Fruit fly (Drosophila melanogaster) whole organism, pupa: ENCODE data around the gene CG14855.
A peak's percentile ranks its signal among the peaks of the same experiment; 100 is the strongest.

ENCODE experiments used
- CG10348 ChIP-seq: fragments of 200-800 bp; sonication (Bioruptor generic); IDR thresholded peaks from 2 replicates; pipeline ENCODE4 v1.3.6; 2022; ENCODE audit warnings: missing biosample characterization, missing genetic modification characterization
- CG12605 ChIP-seq: fragments of 200-800 bp; sonication (Bioruptor generic); IDR thresholded peaks from 2 replicates; pipeline ENCODE4 v1.3.6; 2022; ENCODE audit warnings: missing biosample characterization, missing genetic modification characterization
- CG13204 ChIP-seq: fragments of 200-800 bp; sonication (Bioruptor generic); optimal IDR thresholded peaks from 2 replicates; lab custom pipeline; 2018; ENCODE audit warnings: missing biosample characterization, mild to moderate bottlenecking, missing genetic modification characterization, moderate library complexity
- CG14655 ChIP-seq: fragments of 200-800 bp; sonication (Bioruptor generic); optimal IDR thresholded peaks from 3 replicates; lab custom pipeline; 2017; ENCODE audit warnings: mild to moderate bottlenecking, missing biosample characterization, missing genetic modification reagents, missing genetic modification characterization
- CG15710 ChIP-seq: fragments of 200-800 bp; sonication (Bioruptor generic); optimal IDR thresholded peaks from 2 replicates; lab custom pipeline; 2018; ENCODE audit warnings: missing biosample characterization, mild to moderate bottlenecking, missing genetic modification characterization, moderate library complexity
- CG17806 ChIP-seq: fragments of 200-800 bp; sonication (Bioruptor generic); optimal IDR thresholded peaks from 2 replicates; lab custom pipeline; 2018; ENCODE audit warnings: missing biosample characterization, mild to moderate bottlenecking, missing genetic modification characterization, moderate library complexity
- CG32121 ChIP-seq: fragments of 200-800 bp; sonication (Bioruptor generic); IDR thresholded peaks from 2 replicates; pipeline ENCODE4 v1.3.6; 2022; ENCODE audit warnings: missing biosample characterization, missing genetic modification characterization
- CG34367 ChIP-seq: fragments of 200-800 bp; sonication (Bioruptor generic); optimal IDR thresholded peaks from 2 replicates; lab custom pipeline; 2018; ENCODE audit warnings: missing biosample characterization, mild to moderate bottlenecking, missing genetic modification characterization
- CG4496 ChIP-seq: fragments of 200-800 bp; sonication (Bioruptor generic); IDR thresholded peaks from 3 replicates; pipeline ENCODE4 v1.3.6; 2022; ENCODE audit warnings: missing biosample characterization, missing genetic modification characterization
- CG8159 ChIP-seq: fragments of 200-800 bp; sonication (Bioruptor generic); optimal IDR thresholded peaks from 3 replicates; lab custom pipeline; 2018; ENCODE audit warnings: missing biosample characterization, mild to moderate bottlenecking, missing genetic modification characterization, moderate library complexity
- CG8301 ChIP-seq: fragments of 200-800 bp; sonication (Bioruptor generic); optimal IDR thresholded peaks from 2 replicates; lab custom pipeline; 2018; ENCODE audit warnings: missing biosample characterization, mild to moderate bottlenecking, missing genetic modification characterization
- CG9948 ChIP-seq: fragments of 200-800 bp; sonication (Bioruptor generic); optimal IDR thresholded peaks from 2 replicates; lab custom pipeline; 2018; ENCODE audit warnings: missing biosample characterization, mild to moderate bottlenecking, missing genetic modification characterization, moderate library complexity
- D1 ChIP-seq: fragments of 200-800 bp; sonication (Bioruptor generic); optimal IDR thresholded peaks from 2 replicates; lab custom pipeline; 2018; ENCODE audit warnings: missing biosample characterization, mild to moderate bottlenecking, missing genetic modification characterization, moderate library complexity
- EcR ChIP-seq: fragments of 200-800 bp; sonication (Bioruptor generic); optimal IDR thresholded peaks from 3 replicates; lab custom pipeline; 2019; ENCODE audit warnings: missing biosample characterization, missing genetic modification characterization, mild to moderate bottlenecking, moderate library complexity, missing genetic modification reagents
- Ets98B ChIP-seq: fragments of 200-800 bp; sonication (Bioruptor generic); IDR thresholded peaks from 2 replicates; pipeline ENCODE4 v1.3.6; 2022; ENCODE audit warnings: missing biosample characterization, missing genetic modification characterization
- Pif1A ChIP-seq: fragments of 200-800 bp; sonication (Bioruptor generic); optimal IDR thresholded peaks from 3 replicates; lab custom pipeline; 2016; ENCODE audit warnings: missing biosample characterization, missing genetic modification characterization
- Pif1B ChIP-seq: fragments of 200-800 bp; sonication (Bioruptor generic); optimal IDR thresholded peaks from 3 replicates; lab custom pipeline; 2016; ENCODE audit warnings: missing biosample characterization, missing genetic modification characterization
- Snoo ChIP-seq: fragments of 200-800 bp; sonication (Bioruptor generic); optimal IDR thresholded peaks from 3 replicates; lab custom pipeline; 2017; ENCODE audit warnings: missing biosample characterization, mild to moderate bottlenecking, missing genetic modification characterization, inconsistent platforms
- fd96Ca ChIP-seq: fragments of 200-800 bp; sonication (Bioruptor generic); IDR thresholded peaks from 3 replicates; pipeline ENCODE4 v1.3.6; 2022; ENCODE audit warnings: missing biosample characterization, missing genetic modification characterization
- gl ChIP-seq: fragments of 200-800 bp; sonication (Bioruptor generic); optimal IDR thresholded peaks from 2 replicates; lab custom pipeline; 2018; ENCODE audit warnings: missing biosample characterization, mild to moderate bottlenecking, missing genetic modification characterization
- rn ChIP-seq: fragments of 200-800 bp; sonication (Bioruptor generic); IDR thresholded peaks from 2 replicates; pipeline ENCODE4 v1.3.6; 2022; ENCODE audit warnings: missing biosample characterization, missing genetic modification characterization

Gene CG14855

dm6 chr3R:14847844-14848243 is 51.7 kb downstream of the CG14855 start:
- TF ChIP-seq CG17806 (tag; lab: Kevin White, UChicago) (peak; percentile 69), CG14655 (GFP tag; lab: Kevin White, UChicago) (peak; percentile 68), CG13204 (GFP tag; lab: Kevin White, UChicago) (no peak), Snoo (tag; lab: Kevin White, UChicago) (no peak), CG34367 (tag; lab: Kevin White, UChicago) (peak; percentile 39), CG12605 (no peak), CG4496 (GFP tag; lab: Robert Waterston, UW) (no peak), Pif1B (peak; percentile 59), rn (GFP tag; lab: Robert Waterston, UW) (no peak), fd96Ca (GFP tag; lab: Robert Waterston, UW) (no peak), CG9948 (peak; percentile 57), Ets98B (GFP tag; lab: Robert Waterston, UW) (no peak), CG32121 (GFP tag; lab: Robert Waterston, UW) (no peak), CG15710 (peak; percentile 59), D1 (tag; lab: Kevin White, UChicago) (peak; percentile 41), EcR (no peak), CG10348 (no peak), CG8159 (tag; lab: Kevin White, UChicago) (peak; percentile 66), gl (tag; lab: Kevin White, UChicago) (no peak), Pif1A (GFP tag; lab: Kevin White, UChicago) (peak; percentile 52), CG8301 (tag; lab: Kevin White, UChicago) (peak; percentile 50)
